Fruit fly (Drosophila melanogaster) whole organism, embryonic: ENCODE measurements around the gene CG14232.

Experiments used
- Atf-2 ChIP-seq: fragments of 200-800 bp; sonication (Bioruptor generic); optimal IDR thresholded peaks from 2 replicates; lab custom pipeline; 2016; ENCODE audit warnings: missing biosample characterization, missing genetic modification characterization
- CG10209 ChIP-seq: fragments of 200-800 bp; sonication (Bioruptor generic); optimal IDR thresholded peaks from 3 replicates; lab custom pipeline; 2017; ENCODE audit warnings: missing biosample characterization, mild to moderate bottlenecking, missing genetic modification characterization, missing genetic modification reagents
- CG10543 ChIP-seq: fragments of 200-800 bp; sonication (Bioruptor generic); optimal IDR thresholded peaks from 3 replicates; lab custom pipeline; 2017; ENCODE audit warnings: missing biosample characterization, mild to moderate bottlenecking, missing genetic modification characterization, moderate library complexity
- CG12155 ChIP-seq: fragments of 200-800 bp; sonication (Bioruptor generic); optimal IDR thresholded peaks from 3 replicates; lab custom pipeline; 2016; ENCODE audit warnings: missing biosample characterization, missing genetic modification characterization
- CG1233 ChIP-seq: fragments of 200-800 bp; sonication (Bioruptor generic); optimal IDR thresholded peaks from 4 replicates; lab custom pipeline; 2018; ENCODE audit warnings: missing biosample characterization, mild to moderate bottlenecking, missing genetic modification characterization
- CG14667 ChIP-seq: fragments of 200-800 bp; sonication (Bioruptor generic); IDR thresholded peaks from 2 replicates; pipeline ENCODE4 v1.3.6; 2022; ENCODE audit warnings: missing biosample characterization, missing genetic modification characterization
- CG15601 ChIP-seq: fragments of 200-800 bp; sonication (Bioruptor generic); optimal IDR thresholded peaks from 3 replicates; lab custom pipeline; 2019; ENCODE audit warnings: missing biosample characterization, mild to moderate bottlenecking, missing genetic modification characterization, moderate library complexity
- CG1602 ChIP-seq: fragments of 200-800 bp; sonication (Bioruptor generic); optimal IDR thresholded peaks from 3 replicates; lab custom pipeline; 2016; ENCODE audit warnings: missing biosample characterization, missing genetic modification characterization
- CG16779 ChIP-seq: fragments of 200-800 bp; sonication (Bioruptor generic); IDR thresholded peaks from 2 replicates; pipeline ENCODE4 v1.3.6; 2022; ENCODE audit warnings: missing biosample characterization, missing genetic modification characterization
- CG1832 ChIP-seq: fragments of 200-800 bp; sonication (Bioruptor generic); optimal IDR thresholded peaks from 2 replicates; lab custom pipeline; 2017; ENCODE audit warnings: missing biosample characterization, mild to moderate bottlenecking, missing genetic modification characterization, inconsistent platforms
- CG34422 ChIP-seq: fragments of 200-800 bp; sonication (Bioruptor generic); IDR thresholded peaks from 3 replicates; pipeline ENCODE4 v1.3.6; 2022; ENCODE audit warnings: missing biosample characterization, missing genetic modification characterization
- CG3726 ChIP-seq: fragments of 200-800 bp; sonication (Bioruptor generic); IDR thresholded peaks from 3 replicates; pipeline ENCODE4, ENCODE4 v1.3.6; 2022; ENCODE audit warnings: missing biosample characterization, missing genetic modification characterization
- CG4707 ChIP-seq: fragments of 200-800 bp; sonication (Bioruptor generic); optimal IDR thresholded peaks from 2 replicates; lab custom pipeline; 2018; ENCODE audit warnings: missing biosample characterization, mild to moderate bottlenecking, missing genetic modification characterization, moderate library complexity
- CG6813 ChIP-seq: fragments of 200-800 bp; sonication (Bioruptor generic); optimal IDR thresholded peaks from 2 replicates; lab custom pipeline; 2017; ENCODE audit warnings: missing biosample characterization, missing genetic modification characterization, mild to moderate bottlenecking, moderate library complexity, missing genetic modification reagents
- CG7839 ChIP-seq: fragments of 200-800 bp; sonication (Bioruptor generic); optimal IDR thresholded peaks from 3 replicates; lab custom pipeline; 2018; ENCODE audit warnings: missing biosample characterization, mild to moderate bottlenecking, missing genetic modification characterization, moderate library complexity
- CG9437 ChIP-seq: fragments of 200-800 bp; sonication (Bioruptor generic); optimal IDR thresholded peaks from 2 replicates; lab custom pipeline; 2018; ENCODE audit warnings: missing biosample characterization, mild to moderate bottlenecking, missing genetic modification characterization
- Dip2 ChIP-seq: fragments of 200-800 bp; sonication (Bioruptor generic); IDR thresholded peaks from 2 replicates; pipeline ENCODE4 v1.3.6; 2022; ENCODE audit warnings: missing biosample characterization, missing genetic modification characterization
- Dp ChIP-seq: fragments of 200-800 bp; sonication (Bioruptor generic); optimal IDR thresholded peaks from 2 replicates; lab custom pipeline; 2018; ENCODE audit warnings: missing biosample characterization, mild to moderate bottlenecking, missing genetic modification characterization, moderate library complexity
- Fer3 ChIP-seq: fragments of 200-800 bp; sonication (Bioruptor generic); optimal IDR thresholded peaks from 2 replicates; lab custom pipeline; 2018; ENCODE audit warnings: missing biosample characterization, mild to moderate bottlenecking, missing genetic modification characterization, moderate library complexity
- Gsc ChIP-seq: fragments of 200-800 bp; sonication (Bioruptor generic); IDR thresholded peaks from 2 replicates; pipeline ENCODE4 v1.3.6; 2022; ENCODE audit warnings: missing biosample characterization, missing genetic modification characterization
- Gug ChIP-seq: fragments of 200-800 bp; sonication (Bioruptor generic); IDR thresholded peaks from 4 replicates; pipeline ENCODE4 v1.3.6; 2022; ENCODE audit warnings: missing biosample characterization, missing genetic modification characterization
- HLH4C ChIP-seq: fragments of 200-800 bp; sonication (Bioruptor generic); IDR thresholded peaks from 3 replicates; pipeline ENCODE4 v1.3.6; 2022; ENCODE audit warnings: missing biosample characterization, missing genetic modification characterization; ENCODE audit not compliant: partially characterized antibody
- Hr51 ChIP-seq, 2 experiments: fragments of 200-800 bp; sonication (Bioruptor generic); optimal IDR thresholded peaks; 2 replicates in 1 of 2; 3 replicates in 1 of 2; lab custom pipeline; 2016 to 2018; ENCODE audit warnings: missing biosample characterization in 2 of 2, missing genetic modification characterization in 2 of 2, mild to moderate bottlenecking in 1 of 2, moderate library complexity in 1 of 2
- MTF-1 ChIP-seq: fragments of 200-800 bp; sonication (Bioruptor generic); optimal IDR thresholded peaks from 2 replicates; lab custom pipeline; 2018; ENCODE audit warnings: missing biosample characterization, mild to moderate bottlenecking, missing genetic modification characterization, borderline replicate concordance
- NC2β ChIP-seq: fragments of 200-800 bp; sonication (Bioruptor generic); optimal IDR thresholded peaks from 2 replicates; lab custom pipeline; 2016; ENCODE audit warnings: missing biosample characterization, missing genetic modification characterization
- Ptx1 ChIP-seq: fragments of 200-800 bp; sonication (Bioruptor generic); IDR thresholded peaks from 2 replicates; pipeline ENCODE4 v1.3.6; 2022; ENCODE audit warnings: missing biosample characterization, missing genetic modification characterization
- YL-1 ChIP-seq: fragments of 200-800 bp; sonication (Bioruptor generic); optimal IDR thresholded peaks from 3 replicates; lab custom pipeline; 2017; ENCODE audit warnings: missing biosample characterization, mild to moderate bottlenecking, missing genetic modification characterization
- ap ChIP-seq: fragments of 200-800 bp; sonication (Bioruptor generic); IDR thresholded peaks from 2 replicates; pipeline ENCODE4 v1.3.6; 2022; ENCODE audit warnings: missing biosample characterization, missing genetic modification characterization
- ash1 ChIP-seq: fragments of 200-800 bp; sonication (Bioruptor generic); optimal IDR thresholded peaks from 2 replicates; lab custom pipeline; 2018; ENCODE audit warnings: missing biosample characterization, mild to moderate bottlenecking, missing genetic modification characterization
- chn ChIP-seq: fragments of 200-800 bp; sonication (Bioruptor generic); optimal IDR thresholded peaks from 2 replicates; lab custom pipeline; 2016; ENCODE audit warnings: missing biosample characterization, missing genetic modification characterization
- croc ChIP-seq: fragments of 200-800 bp; sonication (Bioruptor generic); conservative IDR thresholded peaks from 3 replicates; pipeline ENCODE4 v1.3.6; 2022; ENCODE audit warnings: missing biosample characterization, missing genetic modification characterization
- cwo ChIP-seq: fragments of 200-800 bp; sonication (Bioruptor generic); optimal IDR thresholded peaks from 3 replicates; lab custom pipeline; 2017; ENCODE audit warnings: missing biosample characterization, missing genetic modification characterization, mild to moderate bottlenecking, moderate library complexity, missing genetic modification reagents
- dan ChIP-seq: fragments of 200-800 bp; sonication (Bioruptor generic); IDR thresholded peaks from 2 replicates; pipeline ENCODE4 v1.3.6; 2022; ENCODE audit warnings: missing biosample characterization, missing genetic modification characterization
- fru ChIP-seq: fragments of >200 bp; optimal IDR thresholded peaks from 2 replicates; lab custom pipeline; 2017
- gcm2 ChIP-seq: fragments of 200-800 bp; sonication (Bioruptor generic); optimal IDR thresholded peaks from 2 replicates; lab custom pipeline; 2016; ENCODE audit warnings: missing biosample characterization, missing genetic modification characterization
- gfzf ChIP-seq: fragments of 200-800 bp; sonication (Bioruptor generic); optimal IDR thresholded peaks from 2 replicates; lab custom pipeline; 2016; ENCODE audit warnings: missing biosample characterization, mild to moderate bottlenecking, missing genetic modification characterization, moderate library complexity
- gsb ChIP-seq: fragments of 200-800 bp; sonication (Bioruptor generic); IDR thresholded peaks from 2 replicates; pipeline ENCODE4 v1.3.6; 2022; ENCODE audit warnings: missing biosample characterization, missing genetic modification characterization
- jumu ChIP-seq: fragments of 200-800 bp; sonication (Bioruptor generic); optimal IDR thresholded peaks from 3 replicates; lab custom pipeline; 2016; ENCODE audit warnings: missing biosample characterization, missing genetic modification characterization
- kah ChIP-seq: fragments of 200-800 bp; sonication (Bioruptor generic); optimal IDR thresholded peaks from 2 replicates; lab custom pipeline; 2018; ENCODE audit warnings: missing biosample characterization, mild to moderate bottlenecking, missing genetic modification characterization
- lmd ChIP-seq: fragments of 200-800 bp; sonication (Bioruptor generic); IDR thresholded peaks from 2 replicates; pipeline ENCODE4 v1.3.6; 2022; ENCODE audit warnings: missing biosample characterization, missing genetic modification characterization
- lov ChIP-seq, 2 experiments: fragments of 200-800 bp in 1 of 2; fragments of >200 bp in 1 of 2; sonication (Bioruptor generic) in 1 of 2; IDR thresholded peaks in 1 of 2; optimal IDR thresholded peaks in 1 of 2; 2 replicates in 1 of 2; 3 replicates in 1 of 2; pipeline versions ENCODE4 v1.3.6 to Lab custom; 2017 to 2022; ENCODE audit warnings: missing biosample characterization in 1 of 2, missing genetic modification characterization in 1 of 2
- luna ChIP-seq: fragments of 200-800 bp; sonication (Bioruptor generic); optimal IDR thresholded peaks from 2 replicates; lab custom pipeline; 2016; ENCODE audit warnings: missing biosample characterization, missing genetic modification characterization
- p53 ChIP-seq: fragments of 200-800 bp; sonication (Bioruptor generic); optimal IDR thresholded peaks from 2 replicates; lab custom pipeline; 2016; ENCODE audit warnings: missing biosample characterization, missing genetic modification characterization
- pita ChIP-seq: fragments of 200-800 bp; sonication (Bioruptor generic); optimal IDR thresholded peaks from 2 replicates; lab custom pipeline; 2017; ENCODE audit warnings: missing biosample characterization, mild to moderate bottlenecking, missing genetic modification characterization
- prd ChIP-seq, 3 experiments: fragments of >200 bp in 2 of 3; fragments of 200-800 bp in 1 of 3; sonication (Bioruptor generic) in 1 of 3; optimal IDR thresholded peaks in 2 of 3; IDR thresholded peaks in 1 of 3; 2 replicates in 2 of 3; 3 replicates in 1 of 3; pipeline versions ENCODE4 v1.3.6 to Lab custom; 2017 to 2022; ENCODE audit warnings: missing biosample characterization in 1 of 3, missing genetic modification characterization in 1 of 3
- usp ChIP-seq: fragments of >200 bp; optimal IDR thresholded peaks from 2 replicates; lab custom pipeline; 2017; ENCODE audit warnings: missing biosample characterization, missing genetic modification characterization
- vfl ChIP-seq: fragments of 200-800 bp; sonication (Bioruptor generic); optimal IDR thresholded peaks from 2 replicates; lab custom pipeline; 2016; ENCODE audit warnings: missing biosample characterization, missing genetic modification characterization
- zfh1 ChIP-seq: fragments of 200-800 bp; sonication (Bioruptor generic); IDR thresholded peaks from 3 replicates; pipeline ENCODE4 v1.3.6; 2022; ENCODE audit warnings: missing biosample characterization, missing genetic modification characterization
- zfh2 ChIP-seq: fragments of 200-800 bp; sonication (Bioruptor generic); optimal IDR thresholded peaks from 2 replicates; lab custom pipeline; 2016; ENCODE audit warnings: missing biosample characterization, missing genetic modification characterization

CG14232 gene

DNA sequence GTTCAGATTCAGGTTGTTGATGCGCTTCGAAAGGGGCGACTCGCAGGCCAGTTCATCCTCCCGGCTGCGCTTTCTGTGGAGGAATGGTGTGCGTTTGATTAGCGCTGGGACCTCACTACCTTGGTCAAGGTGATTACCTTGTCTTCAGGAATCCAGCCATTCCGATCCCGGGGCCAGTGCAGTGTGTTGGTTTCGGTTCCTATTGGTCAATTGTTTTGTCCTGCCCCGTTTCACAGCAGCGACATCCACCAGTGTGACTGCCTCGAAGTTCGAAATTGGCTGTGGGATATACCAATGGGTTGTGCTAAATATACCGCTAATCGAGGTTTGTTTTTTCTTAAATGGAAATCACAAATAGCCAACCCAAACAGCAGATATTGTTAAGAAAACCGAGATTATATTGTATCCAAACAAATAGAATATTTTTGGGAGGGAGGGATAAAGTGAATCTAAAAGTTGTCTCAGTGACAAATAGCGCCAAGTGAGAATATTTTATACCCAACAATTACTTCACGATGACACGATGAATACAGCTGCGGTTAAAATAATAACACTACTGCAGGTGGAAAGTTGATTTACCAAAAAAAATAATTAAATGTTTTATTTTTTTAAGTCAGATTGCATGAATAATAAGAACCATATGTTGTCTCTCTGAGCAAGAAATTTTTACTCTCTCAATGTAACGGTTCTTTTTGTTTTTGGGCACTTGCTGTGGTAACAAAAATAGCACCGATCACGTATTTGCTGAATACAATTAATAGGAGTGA is 9.1 kb downstream of the CG14232 start, which contains the start of gene CG14229 (continued):
- TF ChIP-seq Gug (GFP tag; lab: Robert Waterston, UW) (no peak), vfl (GFP tag; lab: Kevin White, UChicago) (no peak), pita (GFP tag; lab: Kevin White, UChicago) (no peak), croc (GFP tag; lab: Robert Waterston, UW) (no peak), YL-1 (GFP tag; lab: Kevin White, UChicago) (no peak), CG3726 (GFP tag; lab: Robert Waterston, UW) (no peak), CG16779 (GFP tag; lab: Robert Waterston, UW) (no peak), Dip2 (GFP tag; lab: Robert Waterston, UW) (no peak), ash1 (GFP tag; lab: Kevin White, UChicago) (no peak), CG12155 (GFP tag; lab: Kevin White, UChicago) (no peak), CG4707 (GFP tag; lab: Kevin White, UChicago) (no peak), CG1832 (no peak), usp (GFP tag; lab: Kevin White, UChicago) (no peak), CG15601 (tag; lab: Kevin White, UChicago) (no peak), Atf-2 (GFP tag; lab: Kevin White, UChicago) (no peak), ap (GFP tag; lab: Robert Waterston, UW) (no peak), Hr51 (GFP tag; optimal IDR thresholded peaks at IDR 0.05; lab: Kevin White, UChicago) (peak in 1 of 2 experiments; percentile 18), CG6813 (GFP tag; lab: Kevin White, UChicago) (no peak), luna (GFP tag; lab: Kevin White, UChicago) (no peak), CG14667 (0 out of 2 replicates have a peak, but pooled peaks have one; percentile 24), CG34422 (GFP tag; lab: Robert Waterston, UW) (0 out of 3 replicates have a peak, but pooled peaks have one; percentile 12), MTF-1 (no peak), gsb (GFP tag; lab: Robert Waterston, UW) (no peak), CG7839 (tag; lab: Kevin White, UChicago) (no peak), dan (GFP tag; lab: Robert Waterston, UW) (no peak), lmd (GFP tag; lab: Robert Waterston, UW) (peak; percentile 38; the same call in 1 of the 2 replicates), chn (no peak), Dp (GFP tag; lab: Kevin White, UChicago) (peak; percentile 5), gfzf (peak; percentile 69), cwo (GFP tag; lab: Kevin White, UChicago) (no peak), HLH4C (GFP tag; lab: Robert Waterston, UW) (no peak), Fer3 (no peak), lov (optimal IDR thresholded peaks at IDR 0.05; lab: Kevin White, UChicago) (no peak), lov (GFP tag; IDR thresholded peaks at IDR 0.05; lab: Robert Waterston, UW) (no peak), zfh2 (GFP tag; lab: Kevin White, UChicago) (no peak), NC2β (GFP tag; lab: Kevin White, UChicago) (no peak), gcm2 (GFP tag; lab: Kevin White, UChicago) (no peak), CG1233 (GFP tag; lab: Kevin White, UChicago) (no peak), kah (GFP tag; lab: Kevin White, UChicago) (no peak), Ptx1 (peak; percentile 52), p53 (GFP tag; lab: Kevin White, UChicago) (no peak), CG1602 (GFP tag; lab: Kevin White, UChicago) (no peak), Gsc (GFP tag; lab: Robert Waterston, UW) (no peak), CG10209 (no peak), CG10543 (no peak), zfh1 (peak; percentile 15; the same call in 1 of the 3 replicates), fru (lab: Kevin White, UChicago) (no peak), jumu (GFP tag; lab: Kevin White, UChicago) (no peak), prd (optimal IDR thresholded peaks at IDR 0.05; lab: Kevin White, UChicago) (no peak), prd (GFP tag; IDR thresholded peaks at IDR 0.05; lab: Robert Waterston, UW) (peak; percentile 48; the same call in 1 of the 3 replicates), CG9437 (GFP tag; lab: Kevin White, UChicago) (no peak)
